Worm (Caenorhabditis elegans) whole organism, young adult: ENCODE results near the gene F22B5.4.

ENCODE experiments used
- B0019.2 ChIP-seq: fragments of 200-800 bp; sonication (Bioruptor generic); conservative IDR thresholded peaks from 2 replicates; pipeline ENCODE4 v1.3.6; 2022; ENCODE audit warnings: missing genetic modification reagents, missing genetic modification characterization, missing compliant biosample characterization
- B0261.1 ChIP-seq: sonication (generic microtip); optimal IDR thresholded peaks from 2 replicates; lab custom pipeline; 2016; ENCODE audit warnings: mild to moderate bottlenecking, missing genetic modification characterization, moderate library complexity, missing compliant biosample characterization
- C06A6.2 ChIP-seq: fragments of 200-800 bp; sonication (Bioruptor generic); conservative IDR thresholded peaks from 2 replicates; pipeline ENCODE4 v1.3.6; 2022; ENCODE audit warnings: missing genetic modification characterization, missing compliant biosample characterization
- C17E4.6 ChIP-seq: fragments of 200-800 bp; sonication (Bioruptor generic); IDR thresholded peaks from 2 replicates; pipeline ENCODE4 v1.3.6; 2022; ENCODE audit warnings: missing genetic modification reagents, missing genetic modification characterization, missing compliant biosample characterization
- F37B4.10 ChIP-seq: fragments of 200-800 bp; sonication (Bioruptor generic); IDR thresholded peaks from 2 replicates; pipeline ENCODE4 v1.3.6; 2022; ENCODE audit warnings: missing genetic modification characterization, missing compliant biosample characterization
- F52B5.7 ChIP-seq: sonication (generic microtip); optimal IDR thresholded peaks from 2 replicates; lab custom pipeline; 2016; ENCODE audit warnings: mild to moderate bottlenecking, missing genetic modification characterization, missing compliant biosample characterization
- K11D2.4 ChIP-seq: fragments of 200-800 bp; sonication (Bioruptor generic); IDR thresholded peaks from 2 replicates; pipeline ENCODE4 v1.3.6; 2022; ENCODE audit warnings: missing genetic modification reagents, missing genetic modification characterization, missing compliant biosample characterization
- K12H6.12 ChIP-seq: fragments of 200-800 bp; sonication (Bioruptor generic); optimal IDR thresholded peaks from 2 replicates; lab custom pipeline; 2018; ENCODE audit warnings: mild to moderate bottlenecking, missing genetic modification characterization, missing compliant biosample characterization
- T07F8.4 ChIP-seq: sonication (generic microtip); optimal IDR thresholded peaks from 2 replicates; lab custom pipeline; 2016; ENCODE audit warnings: mild to moderate bottlenecking, missing genetic modification characterization, moderate library complexity, missing compliant biosample characterization
- Y79H2A.3 ChIP-seq: fragments of 200-800 bp; sonication (Bioruptor generic); conservative IDR thresholded peaks from 2 replicates; pipeline ENCODE4 v1.3.6; 2022; ENCODE audit warnings: missing genetic modification reagents, missing genetic modification characterization, missing compliant biosample characterization
- ZK185.1 ChIP-seq: sonication (generic microtip); optimal IDR thresholded peaks from 2 replicates; lab custom pipeline; 2016; ENCODE audit warnings: mild to moderate bottlenecking, missing genetic modification characterization, missing compliant biosample characterization; ENCODE audit not compliant: poor library complexity, severe bottlenecking
- ama-1 ChIP-seq, 3 experiments: fragments of 150-350 bp in 1 of 3; sonication (generic microtip) in 2 of 3; optimal IDR thresholded peaks; 2 replicates each; lab custom pipeline; 2014 to 2018; ENCODE audit warnings: missing biosample characterization in 2 of 3, missing genetic modification characterization in 2 of 3, missing genetic modification reagents in 2 of 3
- atf-7 ChIP-seq: sonication (generic microtip); optimal IDR thresholded peaks from 2 replicates; lab custom pipeline; 2017; ENCODE audit warnings: mild to moderate bottlenecking, missing genetic modification characterization, missing compliant biosample characterization
- athp-1 ChIP-seq: sonication (generic microtip); optimal IDR thresholded peaks from 2 replicates; lab custom pipeline; 2017; ENCODE audit warnings: mild to moderate bottlenecking, missing genetic modification characterization, missing compliant biosample characterization
- bed-1 ChIP-seq: fragments of 200-800 bp; sonication (Bioruptor generic); IDR thresholded peaks from 2 replicates; pipeline ENCODE4 v1.3.6; 2022; ENCODE audit warnings: missing genetic modification reagents, missing genetic modification characterization, missing compliant biosample characterization
- ccch-3 ChIP-seq: fragments of 200-800 bp; sonication (Bioruptor generic); optimal IDR thresholded peaks from 2 replicates; lab custom pipeline; 2018; ENCODE audit warnings: mild to moderate bottlenecking, missing genetic modification characterization, missing compliant biosample characterization
- cebp-2 ChIP-seq: fragments of 200-800 bp; sonication (Bioruptor generic); IDR thresholded peaks from 2 replicates; pipeline ENCODE4 v1.3.6; 2022; ENCODE audit warnings: missing genetic modification characterization, missing compliant biosample characterization
- ceh-40 ChIP-seq: fragments of 200-800 bp; sonication (Bioruptor generic); IDR thresholded peaks from 2 replicates; pipeline ENCODE4 v1.3.6; 2022; ENCODE audit warnings: missing genetic modification characterization, missing compliant biosample characterization
- ceh-58 ChIP-seq: fragments of 200-800 bp; sonication (Bioruptor generic); IDR thresholded peaks from 2 replicates; pipeline ENCODE4 v1.3.6; 2022; ENCODE audit warnings: missing genetic modification characterization, missing compliant biosample characterization
- ceh-79 ChIP-seq: sonication (generic microtip); optimal IDR thresholded peaks from 2 replicates; lab custom pipeline; 2017; ENCODE audit warnings: mild to moderate bottlenecking, missing genetic modification characterization, missing compliant biosample characterization
- ceh-91 ChIP-seq: fragments of 200-800 bp; sonication (Bioruptor generic); IDR thresholded peaks from 2 replicates; pipeline ENCODE4 v1.3.6; 2022; ENCODE audit warnings: missing genetic modification reagents, missing genetic modification characterization, missing compliant biosample characterization
- chd-7 ChIP-seq: sonication (generic microtip); optimal IDR thresholded peaks from 2 replicates; lab custom pipeline; 2016; ENCODE audit warnings: mild to moderate bottlenecking, missing genetic modification characterization, moderate library complexity, missing compliant biosample characterization
- dpff-1 ChIP-seq: sonication (generic microtip); optimal IDR thresholded peaks from 2 replicates; lab custom pipeline; 2017; ENCODE audit warnings: mild to moderate bottlenecking, missing genetic modification characterization, missing compliant biosample characterization
- dpl-1 ChIP-seq: fragments of 150-350 bp; optimal IDR thresholded peaks from 2 replicates; lab custom pipeline; 2014; ENCODE audit warnings: missing biosample characterization, missing genetic modification reagents, missing genetic modification characterization
- egl-44 ChIP-seq: fragments of 200-800 bp; sonication (Bioruptor generic); IDR thresholded peaks from 2 replicates; pipeline ENCODE4 v1.3.6; 2022; ENCODE audit warnings: missing genetic modification reagents, missing genetic modification characterization, missing compliant biosample characterization
- ekl-4 ChIP-seq: fragments of 200-800 bp; sonication (Bioruptor generic); IDR thresholded peaks from 2 replicates; pipeline ENCODE4 v1.3.6; 2022; ENCODE audit warnings: missing genetic modification reagents, missing genetic modification characterization, missing compliant biosample characterization
- fkh-3 ChIP-seq: sonication (generic microtip); optimal IDR thresholded peaks from 2 replicates; lab custom pipeline; 2016; ENCODE audit warnings: mild to moderate bottlenecking, missing genetic modification characterization, missing compliant biosample characterization
- hlh-12 ChIP-seq: sonication (generic microtip); optimal IDR thresholded peaks from 2 replicates; lab custom pipeline; 2016; ENCODE audit warnings: missing genetic modification characterization, missing compliant biosample characterization
- lin-40 ChIP-seq: sonication (generic microtip); optimal IDR thresholded peaks from 2 replicates; lab custom pipeline; 2016; ENCODE audit warnings: missing genetic modification characterization, mild to moderate bottlenecking, missing compliant biosample characterization, missing genotype, missing genetic modification reagents
- madf-10 ChIP-seq: sonication (generic microtip); optimal IDR thresholded peaks from 2 replicates; lab custom pipeline; 2016; ENCODE audit warnings: mild to moderate bottlenecking, missing genetic modification characterization, missing compliant biosample characterization
- mcd-1 ChIP-seq: fragments of 200-800 bp; sonication (Bioruptor generic); IDR thresholded peaks from 2 replicates; pipeline ENCODE4 v1.3.6; 2022; ENCODE audit warnings: missing genetic modification reagents, missing genetic modification characterization, missing compliant biosample characterization
- nfya-2 ChIP-seq: fragments of 200-800 bp; sonication (Bioruptor generic); IDR thresholded peaks from 2 replicates; pipeline ENCODE4 v1.3.6; 2022; ENCODE audit warnings: missing genetic modification reagents, missing genetic modification characterization, missing compliant biosample characterization
- nhr-120 ChIP-seq: fragments of 200-800 bp; sonication (Bioruptor generic); IDR thresholded peaks from 2 replicates; pipeline ENCODE4 v1.3.6; 2022; ENCODE audit warnings: missing genetic modification characterization, missing compliant biosample characterization
- nhr-179 ChIP-seq: sonication (generic microtip); optimal IDR thresholded peaks from 2 replicates; lab custom pipeline; 2016; ENCODE audit warnings: mild to moderate bottlenecking, missing genetic modification characterization, missing compliant biosample characterization
- nhr-27 ChIP-seq: fragments of 200-800 bp; sonication (Bioruptor generic); optimal IDR thresholded peaks from 2 replicates; lab custom pipeline; 2018; ENCODE audit warnings: mild to moderate bottlenecking, missing genetic modification characterization, moderate library complexity, missing compliant biosample characterization
- nhr-80 ChIP-seq: sonication (generic microtip); optimal IDR thresholded peaks from 2 replicates; lab custom pipeline; 2016; ENCODE audit warnings: missing genetic modification characterization, missing compliant biosample characterization
- pbrm-1 ChIP-seq: fragments of 200-800 bp; sonication (Bioruptor generic); IDR thresholded peaks from 2 replicates; pipeline ENCODE4 v1.3.6; 2022; ENCODE audit warnings: missing genetic modification reagents, missing genetic modification characterization, missing compliant biosample characterization
- rcor-1 ChIP-seq: fragments of 200-800 bp; sonication (Bioruptor generic); IDR thresholded peaks from 2 replicates; pipeline ENCODE4 v1.3.6; 2022; ENCODE audit warnings: missing genetic modification reagents, missing genetic modification characterization, missing compliant biosample characterization
- rpc-1 ChIP-seq, 2 experiments: fragments of 150-350 bp in 1 of 2; sonication (generic microtip) in 1 of 2; optimal IDR thresholded peaks; 2 replicates each; lab custom pipeline; 2014 to 2018; ENCODE audit warnings: missing biosample characterization in 1 of 2, missing genetic modification characterization in 1 of 2, missing genetic modification reagents in 1 of 2, missing genotype in 1 of 2
- sdz-38 ChIP-seq: sonication (generic microtip); optimal IDR thresholded peaks from 2 replicates; lab custom pipeline; 2016; ENCODE audit warnings: missing genotype, missing genetic modification characterization, missing compliant biosample characterization
- snpc-3.4 ChIP-seq: sonication (generic microtip); optimal IDR thresholded peaks from 2 replicates; lab custom pipeline; 2017; ENCODE audit warnings: missing genetic modification characterization, mild to moderate bottlenecking, missing compliant biosample characterization, antibody characterized with exemption, moderate library complexity, missing genotype, missing genetic modification reagents
- tbp1 ChIP-seq: fragments of 200-800 bp; sonication (Bioruptor generic); optimal IDR thresholded peaks from 2 replicates; lab custom pipeline; 2018; ENCODE audit warnings: mild to moderate bottlenecking, missing genetic modification characterization, missing compliant biosample characterization
- tbx-9 ChIP-seq: sonication (generic microtip); optimal IDR thresholded peaks from 2 replicates; lab custom pipeline; 2016; ENCODE audit warnings: borderline replicate concordance, missing genetic modification characterization, inconsistent platforms, missing compliant biosample characterization
- unc-130 ChIP-seq: sonication (generic microtip); optimal IDR thresholded peaks from 2 replicates; lab custom pipeline; 2016; ENCODE audit warnings: missing genetic modification reagents, missing genetic modification characterization, missing compliant biosample characterization
- xnd-1 ChIP-seq: sonication (generic microtip); optimal IDR thresholded peaks from 2 replicates; lab custom pipeline; 2016; ENCODE audit warnings: missing genotype, missing genetic modification reagents, missing genetic modification characterization, missing compliant biosample characterization
- zfh-2 ChIP-seq: fragments of 200-800 bp; sonication (Bioruptor generic); conservative IDR thresholded peaks from 2 replicates; pipeline ENCODE4 v1.3.6; 2022; ENCODE audit warnings: missing genetic modification reagents, missing genetic modification characterization, missing compliant biosample characterization
- zim-3 ChIP-seq: sonication (generic microtip); optimal IDR thresholded peaks from 2 replicates; lab custom pipeline; 2017; ENCODE audit warnings: mild to moderate bottlenecking, missing genetic modification characterization, moderate library complexity, missing compliant biosample characterization
- ztf-18 ChIP-seq: sonication (generic microtip); optimal IDR thresholded peaks from 2 replicates; lab custom pipeline; 2016; ENCODE audit warnings: missing genotype, mild to moderate bottlenecking, missing genetic modification characterization, missing compliant biosample characterization
- ztf-22 ChIP-seq: fragments of 200-800 bp; sonication (Bioruptor generic); optimal IDR thresholded peaks from 2 replicates; lab custom pipeline; 2018; ENCODE audit warnings: mild to moderate bottlenecking, missing genetic modification characterization, moderate library complexity, missing compliant biosample characterization
- ztf-26 ChIP-seq: sonication (generic microtip); optimal IDR thresholded peaks from 2 replicates; lab custom pipeline; 2017; ENCODE audit warnings: missing genetic modification characterization, missing compliant biosample characterization

F22B5.4 gene

ce11 chrII:8464448-8464898 lies 15.0 kb downstream of the F22B5.4 start, which contains the start of gene fars-3 (continued):
- TF ChIP-seq bed-1 (GFP tag; lab: Robert Waterston, UW), result no peak
- peak; percentile 36; the same call in 1 of the 2 replicates for TF ChIP-seq pbrm-1 (GFP tag; lab: Robert Waterston, UW)
- no peak for TF ChIP-seq chd-7 (tag; lab: Kevin White, UChicago)
- no peak for TF ChIP-seq B0019.2 (GFP tag; lab: Robert Waterston, UW)
- TF ChIP-seq nhr-27 (tag; lab: Kevin White, UChicago), result peak; percentile 55
- TF ChIP-seq sdz-38, result no peak
- no peak for TF ChIP-seq rpc-1 (optimal IDR thresholded peaks at IDR 0.05; lab: Kevin White, UChicago)
- no peak for TF ChIP-seq rpc-1 (tag; optimal IDR thresholded peaks at IDR 0.05; lab: Kevin White, UChicago)
- no peak for TF ChIP-seq dpl-1 (GFP tag; lab: Kevin White, UChicago)
- TF ChIP-seq F37B4.10 (GFP tag; lab: Robert Waterston, UW), result no peak
- no peak for TF ChIP-seq K11D2.4
- no peak for TF ChIP-seq T07F8.4
- peak; percentile 21; the same call in 1 of the 2 replicates for TF ChIP-seq ceh-40 (GFP tag; lab: Robert Waterston, UW)
- TF ChIP-seq ceh-79 (tag; lab: Kevin White, UChicago), result no peak
- TF ChIP-seq ceh-58 (GFP tag; lab: Robert Waterston, UW), result no peak
- TF ChIP-seq nhr-179 (tag; lab: Kevin White, UChicago), result no peak
- TF ChIP-seq rcor-1 (GFP tag; lab: Robert Waterston, UW), result no peak
- TF ChIP-seq fkh-3 (tag; lab: Kevin White, UChicago), result no peak
- TF ChIP-seq snpc-3.4 (tag; lab: Kevin White, UChicago), result peak; percentile 57
- no peak for TF ChIP-seq tbx-9 (tag; lab: Kevin White, UChicago)
- TF ChIP-seq nfya-2 (GFP tag; lab: Robert Waterston, UW), result no peak
- no peak for TF ChIP-seq madf-10 (tag; lab: Kevin White, UChicago)
- no peak for TF ChIP-seq ceh-91 (GFP tag; lab: Robert Waterston, UW)
- TF ChIP-seq K12H6.12 (tag; lab: Kevin White, UChicago), result no peak
- TF ChIP-seq ztf-22, result no peak
- TF ChIP-seq Y79H2A.3, result peak; percentile 60; the same call in 1 of the 2 replicates
- TF ChIP-seq cebp-2 (GFP tag; lab: Robert Waterston, UW), result no peak
- peak; percentile 24 for TF ChIP-seq tbp1 (GFP tag; lab: Kevin White, UChicago)
- TF ChIP-seq F52B5.7, result no peak
- no peak for TF ChIP-seq ztf-18
- no peak for TF ChIP-seq nhr-80
- TF ChIP-seq ZK185.1, result no peak
- no peak for TF ChIP-seq xnd-1 (tag; lab: Kevin White, UChicago)
- no peak for TF ChIP-seq hlh-12 (tag; lab: Kevin White, UChicago)
- TF ChIP-seq nhr-120 (GFP tag; lab: Robert Waterston, UW), result no peak
- TF ChIP-seq ama-1 (optimal IDR thresholded peaks at IDR 0.05; lab: Kevin White, UChicago), result no peak
- peak; percentile 16 to 68 for TF ChIP-seq ama-1 (GFP tag; optimal IDR thresholded peaks at IDR 0.05; lab: Kevin White, UChicago)
- peak; percentile 57 for TF ChIP-seq athp-1 (tag; lab: Kevin White, UChicago)
- no peak for TF ChIP-seq zfh-2 (GFP tag; lab: Robert Waterston, UW)
- no peak for TF ChIP-seq unc-130 (GFP tag; lab: Kevin White, UChicago)
- TF ChIP-seq ztf-26 (tag; lab: Kevin White, UChicago), result no peak
- no peak for TF ChIP-seq atf-7 (tag; lab: Kevin White, UChicago)
- TF ChIP-seq egl-44 (GFP tag; lab: Robert Waterston, UW), result no peak
- no peak for TF ChIP-seq C06A6.2 (GFP tag; lab: Robert Waterston, UW)
- no peak for TF ChIP-seq lin-40 (tag; lab: Kevin White, UChicago)
- no peak for TF ChIP-seq zim-3
- TF ChIP-seq dpff-1 (tag; lab: Kevin White, UChicago), result no peak
- TF ChIP-seq ekl-4 (GFP tag; lab: Robert Waterston, UW), result peak; percentile 72; the same call in 1 of the 2 replicates
- no peak for TF ChIP-seq C17E4.6 (GFP tag; lab: Robert Waterston, UW)
- TF ChIP-seq mcd-1, result no peak
- no peak for TF ChIP-seq B0261.1 (tag; lab: Kevin White, UChicago)
- TF ChIP-seq ccch-3 (GFP tag; lab: Kevin White, UChicago), result no peak
